Worm (Caenorhabditis elegans): Measurements from ENCODE around the gene mdt-15.

ce11 chrIII:5834663-5835062, 1.1 kb upstream of the mdt-15 start:
- TF ChIP-seq syd-9 (tag; optimal IDR thresholded peaks at IDR 0.05) (no peak), elt-4 (tag; optimal IDR thresholded peaks at IDR 0.05) (no peak), fkh-10 (GFP tag; optimal IDR thresholded peaks at IDR 0.05) (no peak)
